Worm (Caenorhabditis elegans): ENCODE measurements around the gene spcs-3.

spcs-3 gene

ce11 chrIII:8085355-8085754, 40.5 kb downstream of the spcs-3 start, which contains the start of the genes K06H7.7 and grp-1:
Gene K06H7.7 (minus strand): TSS chrIII:8085475.
Gene grp-1 (plus strand): TSS chrIII:8085705.
- TF ChIP-seq unc-62 (GFP tag; optimal IDR thresholded peaks at IDR 0.05): no peak

- TF ChIP-seq unc-62 (GFP tag; optimal IDR thresholded peaks at IDR 0.05): no peak
These were observed 43.4 kb downstream of the spcs-3 start, which contains the start of gene vms-1 for ce11 chrIII:8088235-8088634. Gene vms-1 (plus strand): TSS chrIII:8088535.

- TF ChIP-seq unc-62 (GFP tag; optimal IDR thresholded peaks at IDR 0.05): no peak
These were observed 46.6 kb downstream of the spcs-3 start, which contains the start of gene idi-1 for ce11 chrIII:8091408-8091807. Gene idi-1 (plus strand): TSS chrIII:8091708.

ce11 chrIII:8093079-8093623, 48.3 kb downstream of the spcs-3 start, which contains the start of gene K06H7.2:
Gene K06H7.2 (plus strand): TSS chrIII:8093573.
- TF ChIP-seq unc-62 (GFP tag; optimal IDR thresholded peaks at IDR 0.05): no peak
